Fruit fly (Drosophila melanogaster) whole organism, embryonic: ENCODE measurements around the gene EndoGI.

Experiments
- Abd-B ChIP-seq: fragments of 200-800 bp; sonication (Bioruptor generic); optimal IDR thresholded peaks from 2 replicates; lab custom pipeline; 2018; ENCODE audit warnings: missing biosample characterization, mild to moderate bottlenecking, missing genetic modification characterization, moderate library complexity
- CG10543 ChIP-seq: fragments of 200-800 bp; sonication (Bioruptor generic); optimal IDR thresholded peaks from 3 replicates; lab custom pipeline; 2017; ENCODE audit warnings: missing biosample characterization, mild to moderate bottlenecking, missing genetic modification characterization, moderate library complexity
- CG10565 ChIP-seq: fragments of 200-800 bp; sonication (Bioruptor generic); optimal IDR thresholded peaks from 3 replicates; lab custom pipeline; 2016; ENCODE audit warnings: missing biosample characterization, mild to moderate bottlenecking, missing genetic modification characterization
- CG11085 ChIP-seq: fragments of 200-800 bp; sonication (Bioruptor generic); IDR thresholded peaks from 2 replicates; pipeline ENCODE4 v1.3.6; 2022; ENCODE audit warnings: missing biosample characterization, missing genetic modification characterization
- CG11398 ChIP-seq: fragments of 200-800 bp; sonication (Bioruptor generic); optimal IDR thresholded peaks from 2 replicates; lab custom pipeline; 2016; ENCODE audit warnings: missing biosample characterization, missing genetic modification characterization
- CG12071 ChIP-seq: fragments of 200-800 bp; sonication (Bioruptor generic); optimal IDR thresholded peaks from 3 replicates; lab custom pipeline; 2018; ENCODE audit warnings: missing biosample characterization, mild to moderate bottlenecking, missing genetic modification characterization
- CG13296 ChIP-seq: fragments of 200-800 bp; sonication (Bioruptor generic); optimal IDR thresholded peaks from 3 replicates; lab custom pipeline; 2018; ENCODE audit warnings: missing biosample characterization, mild to moderate bottlenecking, missing genetic modification characterization
- CG13775 ChIP-seq: fragments of 200-800 bp; sonication (Bioruptor generic); optimal IDR thresholded peaks from 3 replicates; lab custom pipeline; 2017; ENCODE audit warnings: missing biosample characterization, mild to moderate bottlenecking, missing genetic modification characterization
- CG13894 ChIP-seq: fragments of 200-800 bp; sonication (Bioruptor generic); optimal IDR thresholded peaks from 3 replicates; lab custom pipeline; 2018; ENCODE audit warnings: missing biosample characterization, mild to moderate bottlenecking, missing genetic modification characterization, moderate library complexity
- CG15011 ChIP-seq: fragments of 200-800 bp; sonication (Bioruptor generic); optimal IDR thresholded peaks from 3 replicates; lab custom pipeline; 2018; ENCODE audit warnings: missing biosample characterization, mild to moderate bottlenecking, missing genetic modification characterization
- CG15514 ChIP-seq: fragments of 200-800 bp; sonication (Bioruptor generic); optimal IDR thresholded peaks from 3 replicates; lab custom pipeline; 2017; ENCODE audit warnings: missing biosample characterization, missing genetic modification characterization, mild to moderate bottlenecking, moderate library complexity, missing genetic modification reagents
- CG17361 ChIP-seq: fragments of 200-800 bp; sonication (Bioruptor generic); IDR thresholded peaks from 3 replicates; pipeline ENCODE4 v1.3.6; 2022; ENCODE audit warnings: missing biosample characterization, missing genetic modification characterization
- CG1792 ChIP-seq: fragments of 200-800 bp; sonication (Bioruptor generic); optimal IDR thresholded peaks from 2 replicates; lab custom pipeline; 2016; ENCODE audit warnings: missing biosample characterization, missing genetic modification characterization
- CG18476 ChIP-seq: fragments of 200-800 bp; sonication (Bioruptor generic); optimal IDR thresholded peaks from 2 replicates; lab custom pipeline; 2016; ENCODE audit warnings: missing biosample characterization, mild to moderate bottlenecking, missing genetic modification characterization
- CG31365 ChIP-seq: fragments of 200-800 bp; sonication (Bioruptor generic); optimal IDR thresholded peaks from 2 replicates; lab custom pipeline; 2018; ENCODE audit warnings: missing biosample characterization, mild to moderate bottlenecking, missing genetic modification characterization
- CG32767 ChIP-seq: fragments of 200-800 bp; sonication (Bioruptor generic); IDR thresholded peaks from 2 replicates; pipeline ENCODE4 v1.3.6; 2022; ENCODE audit warnings: missing biosample characterization, missing genetic modification characterization
- CG33557 ChIP-seq: fragments of 200-800 bp; sonication (Bioruptor generic); optimal IDR thresholded peaks from 2 replicates; lab custom pipeline; 2019; ENCODE audit warnings: missing biosample characterization, mild to moderate bottlenecking, missing genetic modification characterization, moderate library complexity
- CG34422 ChIP-seq: fragments of 200-800 bp; sonication (Bioruptor generic); IDR thresholded peaks from 3 replicates; pipeline ENCODE4 v1.3.6; 2022; ENCODE audit warnings: missing biosample characterization, missing genetic modification characterization
- CG6272 ChIP-seq: fragments of 200-800 bp; sonication (Bioruptor generic); IDR thresholded peaks from 2 replicates; pipeline ENCODE4 v1.3.6; 2022; ENCODE audit warnings: missing biosample characterization, missing genetic modification characterization
- CG7928 ChIP-seq: fragments of 200-800 bp; sonication (Bioruptor generic); optimal IDR thresholded peaks from 2 replicates; lab custom pipeline; 2017; ENCODE audit warnings: missing biosample characterization, mild to moderate bottlenecking, missing genetic modification characterization
- D ChIP-seq, 2 experiments: fragments of 200-800 bp in 1 of 2; fragments of >200 bp in 1 of 2; sonication (Bioruptor generic) in 1 of 2; optimal IDR thresholded peaks; 2 replicates in 1 of 2; 3 replicates in 1 of 2; lab custom pipeline; 2017; ENCODE audit warnings: mild to moderate bottlenecking in 1 of 2, missing biosample characterization in 1 of 2, missing genetic modification characterization in 1 of 2, missing genetic modification reagents in 1 of 2
- Dad ChIP-seq: fragments of 200-800 bp; sonication (Bioruptor generic); optimal IDR thresholded peaks from 3 replicates; lab custom pipeline; 2016; ENCODE audit warnings: missing biosample characterization, missing genetic modification characterization
- Dfd ChIP-seq, 2 experiments: fragments of >200 bp; optimal IDR thresholded peaks; 2 replicates each; lab custom pipeline; 2017; ENCODE audit warnings: missing biosample characterization in 2 of 2, missing genetic modification characterization in 2 of 2
- Dip3 ChIP-seq: fragments of 200-800 bp; sonication (Bioruptor generic); optimal IDR thresholded peaks from 3 replicates; lab custom pipeline; 2016; ENCODE audit warnings: missing biosample characterization, missing genetic modification characterization
- Doc2 ChIP-seq: fragments of 200-800 bp; sonication (Bioruptor generic); IDR thresholded peaks from 2 replicates; pipeline ENCODE4 v1.3.6; 2022; ENCODE audit warnings: missing biosample characterization, missing genetic modification characterization
- Doc3 ChIP-seq: fragments of 200-800 bp; sonication (Bioruptor generic); IDR thresholded peaks from 3 replicates; pipeline ENCODE4 v1.3.6; 2022; ENCODE audit warnings: missing biosample characterization, missing genetic modification characterization; ENCODE audit not compliant: partially characterized antibody
- Elba2 ChIP-seq: fragments of 200-800 bp; sonication (Bioruptor generic); optimal IDR thresholded peaks from 3 replicates; lab custom pipeline; 2016; ENCODE audit warnings: missing biosample characterization, missing genetic modification characterization
- Hand ChIP-seq: fragments of 200-800 bp; sonication (Bioruptor generic); optimal IDR thresholded peaks from 2 replicates; lab custom pipeline; 2017; ENCODE audit warnings: mild to moderate bottlenecking, missing biosample characterization, missing genetic modification reagents, missing genetic modification characterization
- Hr3 ChIP-seq: fragments of 200-800 bp; sonication (Bioruptor generic); optimal IDR thresholded peaks from 3 replicates; lab custom pipeline; 2016; ENCODE audit warnings: missing biosample characterization, missing genetic modification characterization
- Hsf ChIP-seq: fragments of 200-800 bp; sonication (Bioruptor generic); optimal IDR thresholded peaks from 3 replicates; lab custom pipeline; 2016; ENCODE audit warnings: missing biosample characterization, missing genetic modification characterization
- Mad ChIP-seq: fragments of 200-800 bp; sonication (Bioruptor generic); optimal IDR thresholded peaks from 2 replicates; lab custom pipeline; 2016; ENCODE audit warnings: missing biosample characterization, missing genetic modification characterization
- NC2α ChIP-seq: fragments of 200-800 bp; sonication (Bioruptor generic); optimal IDR thresholded peaks from 2 replicates; lab custom pipeline; 2016; ENCODE audit warnings: missing biosample characterization, missing genetic modification characterization
- Opbp ChIP-seq: fragments of 200-800 bp; sonication (Bioruptor generic); IDR thresholded peaks from 3 replicates; pipeline ENCODE4 v1.3.6; 2022; ENCODE audit warnings: missing biosample characterization, missing genetic modification characterization; ENCODE audit not compliant: partially characterized antibody
- ab ChIP-seq: fragments of 200-800 bp; sonication (Bioruptor generic); optimal IDR thresholded peaks from 2 replicates; lab custom pipeline; 2016; ENCODE audit warnings: missing biosample characterization, missing genetic modification characterization
- abd-A ChIP-seq: fragments of 200-800 bp; sonication (Bioruptor generic); optimal IDR thresholded peaks from 3 replicates; lab custom pipeline; 2019; ENCODE audit warnings: missing biosample characterization, mild to moderate bottlenecking, missing genetic modification characterization, moderate library complexity
- ac ChIP-seq: fragments of 200-800 bp; sonication (Bioruptor generic); optimal IDR thresholded peaks from 3 replicates; lab custom pipeline; 2017; ENCODE audit warnings: missing biosample characterization, mild to moderate bottlenecking, missing genetic modification characterization
- ase ChIP-seq: fragments of 200-800 bp; sonication (Bioruptor generic); IDR thresholded peaks from 3 replicates; pipeline ENCODE4 v1.3.6; 2022; ENCODE audit warnings: missing biosample characterization, missing genetic modification characterization
- bab2 ChIP-seq: fragments of 200-800 bp; sonication (Bioruptor generic); optimal IDR thresholded peaks from 2 replicates; lab custom pipeline; 2016; ENCODE audit warnings: missing biosample characterization, missing genetic modification characterization
- bbx ChIP-seq: fragments of 200-800 bp; sonication (Bioruptor generic); IDR thresholded peaks from 2 replicates; pipeline ENCODE4 v1.3.6; 2022; ENCODE audit warnings: missing biosample characterization, missing genetic modification characterization; ENCODE audit not compliant: partially characterized antibody
- chn ChIP-seq: fragments of 200-800 bp; sonication (Bioruptor generic); optimal IDR thresholded peaks from 2 replicates; lab custom pipeline; 2016; ENCODE audit warnings: missing biosample characterization, missing genetic modification characterization
- ems ChIP-seq: fragments of 200-800 bp; sonication (Bioruptor generic); optimal IDR thresholded peaks from 3 replicates; lab custom pipeline; 2016; ENCODE audit warnings: missing biosample characterization, missing genetic modification characterization
- fru ChIP-seq: fragments of >200 bp; optimal IDR thresholded peaks from 2 replicates; lab custom pipeline; 2017
- grn ChIP-seq: fragments of 200-800 bp; sonication (Bioruptor generic); optimal IDR thresholded peaks from 3 replicates; lab custom pipeline; 2017; ENCODE audit warnings: missing biosample characterization, missing genetic modification characterization
- ind ChIP-seq: fragments of 200-800 bp; sonication (Bioruptor generic); optimal IDR thresholded peaks from 3 replicates; lab custom pipeline; 2016; ENCODE audit warnings: missing biosample characterization, missing genetic modification characterization
- pnt ChIP-seq: fragments of 200-800 bp; sonication (Bioruptor generic); optimal IDR thresholded peaks from 3 replicates; lab custom pipeline; 2016; ENCODE audit warnings: missing biosample characterization, missing genetic modification characterization
- pzg ChIP-seq: fragments of 200-800 bp; sonication (Bioruptor generic); optimal IDR thresholded peaks from 3 replicates; lab custom pipeline; 2018; ENCODE audit warnings: missing biosample characterization, mild to moderate bottlenecking, missing genetic modification characterization, moderate library complexity
- row ChIP-seq: fragments of 200-800 bp; sonication (Bioruptor generic); IDR thresholded peaks from 3 replicates; pipeline ENCODE4 v1.3.6; 2022; ENCODE audit warnings: missing biosample characterization, missing genetic modification characterization
- slou ChIP-seq: fragments of 200-800 bp; sonication (Bioruptor generic); optimal IDR thresholded peaks from 3 replicates; lab custom pipeline; 2016; ENCODE audit warnings: missing biosample characterization, missing genetic modification characterization
- trem ChIP-seq: fragments of 200-800 bp; optimal IDR thresholded peaks from 3 replicates; lab custom pipeline; 2019; ENCODE audit warnings: missing biosample characterization, mild to moderate bottlenecking, missing genetic modification characterization, moderate library complexity
- tup ChIP-seq: fragments of 200-800 bp; sonication (Bioruptor generic); optimal IDR thresholded peaks from 2 replicates; lab custom pipeline; 2016; ENCODE audit warnings: missing biosample characterization, mild to moderate bottlenecking, missing genetic modification characterization, moderate library complexity
- unpg ChIP-seq: fragments of 200-800 bp; sonication (Bioruptor generic); optimal IDR thresholded peaks from 3 replicates; lab custom pipeline; 2018; ENCODE audit warnings: missing biosample characterization, mild to moderate bottlenecking, missing genetic modification characterization, moderate library complexity
- vfl ChIP-seq: fragments of 200-800 bp; sonication (Bioruptor generic); optimal IDR thresholded peaks from 2 replicates; lab custom pipeline; 2016; ENCODE audit warnings: missing biosample characterization, missing genetic modification characterization

The EndoGI gene

DNA sequence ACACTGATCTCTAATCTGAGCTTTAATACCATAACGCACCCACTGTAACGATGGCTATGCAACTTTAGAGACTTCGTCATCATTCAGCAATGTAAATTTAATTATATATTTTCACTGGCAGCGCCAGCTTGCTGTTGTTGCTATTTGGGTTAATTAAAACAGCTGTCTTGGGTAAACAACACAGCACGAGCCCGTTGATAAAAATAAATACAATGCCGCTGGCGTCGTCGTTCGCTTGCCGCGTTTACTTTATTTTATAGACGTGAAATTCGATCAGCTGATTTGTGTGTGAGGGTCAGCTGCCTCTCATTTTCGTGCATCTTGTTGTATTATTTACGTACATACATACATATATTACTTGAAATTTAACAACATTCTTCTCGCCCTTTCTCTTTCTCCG is 15.2 kb downstream of the EndoGI start (continued):
- TF ChIP-seq grn (GFP tag; lab: Kevin White, UChicago) (peak; percentile 23), bbx (GFP tag; lab: Robert Waterston, UW) (no peak), bab2 (no peak), Abd-B (GFP tag; lab: Kevin White, UChicago) (no peak), Hr3 (no peak), fru (no peak), CG12071 (peak; percentile 51), Doc3 (GFP tag; lab: Robert Waterston, UW) (no peak), Elba2 (GFP tag; lab: Kevin White, UChicago) (no peak), Hsf (GFP tag; lab: Kevin White, UChicago) (no peak), pzg (GFP tag; lab: Kevin White, UChicago) (no peak), CG32767 (no peak), D (optimal IDR thresholded peaks at IDR 0.05; lab: Kevin White, UChicago) (no peak), D (GFP tag; optimal IDR thresholded peaks at IDR 0.05; lab: Kevin White, UChicago) (peak; percentile 15), CG17361 (GFP tag; lab: Robert Waterston, UW) (no peak), Dfd (GFP tag; optimal IDR thresholded peaks at IDR 0.05; lab: Kevin White, UChicago) (no peak), trem (tag; lab: Kevin White, UChicago) (no peak), slou (no peak), CG6272 (GFP tag; lab: Robert Waterston, UW) (no peak), CG13775 (no peak), Dip3 (GFP tag; lab: Kevin White, UChicago) (no peak), Mad (GFP tag; lab: Kevin White, UChicago) (no peak), tup (no peak), CG10565 (GFP tag; lab: Kevin White, UChicago) (no peak), CG13296 (GFP tag; lab: Kevin White, UChicago) (peak; percentile 71), unpg (GFP tag; lab: Kevin White, UChicago) (peak; percentile 16), ase (no peak), ind (GFP tag; lab: Kevin White, UChicago) (no peak), CG31365 (peak; percentile 30), vfl (no peak), CG1792 (GFP tag; lab: Kevin White, UChicago) (no peak), CG11398 (GFP tag; lab: Kevin White, UChicago) (no peak), CG18476 (GFP tag; lab: Kevin White, UChicago) (no peak), chn (no peak), CG11085 (no peak), row (GFP tag; lab: Robert Waterston, UW) (no peak), CG33557 (GFP tag; lab: Kevin White, UChicago) (peak; percentile 32), Opbp (GFP tag; lab: Robert Waterston, UW) (no peak), Dad (GFP tag; lab: Kevin White, UChicago) (no peak), ems (GFP tag; lab: Kevin White, UChicago) (no peak), ac (GFP tag; lab: Kevin White, UChicago) (peak; percentile 19), Doc2 (GFP tag; lab: Robert Waterston, UW) (no peak), CG13894 (tag; lab: Kevin White, UChicago) (no peak), CG34422 (peak; percentile 22; the same call in 1 of the 3 replicates), abd-A (peak; percentile 51), CG10543 (GFP tag; lab: Kevin White, UChicago) (peak; percentile 77), CG15011 (GFP tag; lab: Kevin White, UChicago) (no peak), NC2α (no peak), pnt (no peak), Hand (GFP tag; lab: Kevin White, UChicago) (peak; percentile 29), ab (GFP tag; lab: Kevin White, UChicago) (peak; percentile 6), CG7928 (GFP tag; lab: Kevin White, UChicago) (no peak), CG15514 (peak; percentile 67)
